Worm (Caenorhabditis elegans): ENCODE results near the gene nhr-246.
"Not testable (repeated sequence)": the region's sequence is repeated elsewhere in the genome, so short reads cannot be mapped to it uniquely, and the experiment has no call there.

Gene nhr-246

DNA sequence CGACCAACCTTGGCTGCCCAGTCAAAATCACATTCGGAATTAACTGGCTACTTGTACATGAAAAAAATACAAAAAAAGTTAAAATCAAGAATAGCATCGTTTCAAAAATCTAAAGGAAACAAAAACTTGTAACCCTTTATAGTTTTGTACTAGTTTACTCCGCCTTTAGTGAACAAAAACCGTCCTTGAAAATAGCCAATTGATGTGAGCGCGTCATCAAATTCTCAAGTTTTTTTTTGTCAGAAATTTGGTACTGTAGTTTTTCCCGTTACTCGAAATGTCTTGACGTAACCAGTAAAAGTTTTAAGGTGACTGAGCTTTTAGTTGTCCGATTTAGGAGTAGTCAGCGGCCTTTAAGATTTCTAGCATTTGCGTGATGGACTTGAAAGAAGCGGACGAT, 31.0 kb downstream of the nhr-246 start, which contains the start of gene C29F3.3:
Gene C29F3.3, minus strand, starts transcription at position 101 of the 400 bp plus-strand sequence.
- TF ChIP-seq dao-5 (tag; optimal IDR thresholded peaks at IDR 0.05), result no peak

ce11 chrV:15349044-15349443, 32.8 kb downstream of the nhr-246 start, which contains the start of gene clec-230:
clec-230 (minus strand) TSS chrV:15349144.
- TF ChIP-seq dao-5 (tag; optimal IDR thresholded peaks at IDR 0.05) (no peak), him-1 (tag; optimal IDR thresholded peaks at IDR 0.05) (no peak), W03F9.2 (tag; optimal IDR thresholded peaks at IDR 0.05) (no peak)

DNA sequence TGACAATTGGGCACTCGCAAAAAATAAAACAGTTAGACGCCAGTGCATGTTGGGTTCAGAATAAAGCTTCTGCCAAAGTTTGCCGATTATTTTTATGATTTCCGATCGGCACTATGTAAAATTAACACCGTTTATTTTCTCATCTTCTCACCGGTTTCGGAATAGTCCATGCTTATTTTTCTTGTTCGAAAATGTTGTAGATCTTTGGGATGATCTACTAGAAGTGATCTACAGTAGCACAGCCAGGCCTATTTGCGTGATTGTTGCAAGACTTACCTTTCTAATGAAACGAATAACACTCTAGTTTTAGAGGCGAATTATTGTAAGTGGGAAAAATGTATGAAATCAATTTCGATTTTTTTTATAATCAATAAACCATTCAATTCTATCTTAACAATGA, 34.3 kb downstream of the nhr-246 start, which contains the start of gene clec-231:
Gene clec-231, minus strand, starts transcription at position 101 of the 400 bp plus-strand sequence.
- TF ChIP-seq W03F9.2 (tag; optimal IDR thresholded peaks at IDR 0.05), result no peak
- TF ChIP-seq him-1 (tag; optimal IDR thresholded peaks at IDR 0.05), result no peak

- TF ChIP-seq W03F9.2 (tag; optimal IDR thresholded peaks at IDR 0.05) (no peak), him-1 (tag; optimal IDR thresholded peaks at IDR 0.05) (no peak), dao-5 (tag; optimal IDR thresholded peaks at IDR 0.05) (no peak)
These were observed 36.1 kb downstream of the nhr-246 start, which contains the start of gene srx-58 for ce11 chrV:15352376-15352775. srx-58 (plus strand) TSS chrV:15352676.

DNA sequence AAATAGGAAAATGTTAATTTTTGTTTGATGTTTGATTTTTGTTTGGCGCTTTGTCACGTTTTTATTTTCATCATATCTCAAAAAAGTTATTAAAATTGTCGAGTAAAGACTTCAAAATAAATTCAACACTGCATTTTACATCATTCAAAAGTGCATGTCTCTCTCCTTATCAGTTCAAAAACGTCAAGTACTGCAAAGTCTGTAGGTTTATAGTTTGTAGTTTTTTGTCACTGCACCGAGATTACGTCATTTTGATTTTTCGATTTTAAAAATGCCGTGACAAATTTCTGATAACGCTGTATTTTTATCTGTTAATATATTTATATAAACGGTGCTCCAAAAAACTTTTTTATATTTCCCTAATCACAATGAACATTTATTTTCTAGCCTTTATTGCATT, 38.4 kb downstream of the nhr-246 start, which contains the start of gene C29F3.7:
Gene C29F3.7, plus strand, starts transcription at position 254 of the 400 bp plus-strand sequence.
- TF ChIP-seq W03F9.2 (tag; optimal IDR thresholded peaks at IDR 0.05) (no peak), dao-5 (tag; optimal IDR thresholded peaks at IDR 0.05) (no peak), him-1 (tag; optimal IDR thresholded peaks at IDR 0.05) (no peak)

- not testable (repeated sequence) for TF ChIP-seq him-1, dao-5, W03F9.2 (tag; optimal IDR thresholded peaks at IDR 0.05)
These were observed 45.1 kb downstream of the nhr-246 start, which contains the start of gene ech-1.1 for ce11 chrV:15361412-15361811. ech-1.1 (minus strand) TSS chrV:15361512.

DNA sequence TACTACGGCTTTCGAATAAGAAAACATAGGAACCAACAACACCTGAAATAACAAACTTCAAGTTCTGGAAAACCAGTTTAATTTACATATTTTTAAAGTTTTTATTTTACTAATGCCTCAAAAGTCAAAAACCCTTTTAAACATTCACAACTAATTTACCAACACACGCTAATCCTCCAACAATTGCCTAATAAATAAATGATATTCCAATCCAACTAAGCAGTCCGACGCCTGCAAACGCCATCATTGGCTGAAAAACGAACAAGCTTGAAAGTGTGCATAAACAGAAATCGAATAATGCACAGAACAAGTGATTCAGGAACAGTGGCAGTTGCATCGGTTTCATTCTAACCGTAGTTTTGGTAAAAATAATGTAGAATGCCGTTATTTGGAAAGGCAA, 51.5 kb downstream of the nhr-246 start:
- no peak for TF ChIP-seq dao-5 (tag; optimal IDR thresholded peaks at IDR 0.05)
- TF ChIP-seq him-1 (tag; optimal IDR thresholded peaks at IDR 0.05), result no peak
- TF ChIP-seq W03F9.2 (tag; optimal IDR thresholded peaks at IDR 0.05), result no peak

All from whole organism, L4/young adult.